Fruit fly (Drosophila melanogaster) S2 (cell line): ENCODE results near the gene CG43755.

ENCODE experiments used
- CG8478 ChIP-seq: fragments of >200 bp; optimal IDR thresholded peaks from 2 replicates; lab custom pipeline; 2018
- CTCF ChIP-seq, 2 experiments: fragments of >200 bp; optimal IDR thresholded peaks; 2 replicates each; lab custom pipeline; 2018

DNA sequence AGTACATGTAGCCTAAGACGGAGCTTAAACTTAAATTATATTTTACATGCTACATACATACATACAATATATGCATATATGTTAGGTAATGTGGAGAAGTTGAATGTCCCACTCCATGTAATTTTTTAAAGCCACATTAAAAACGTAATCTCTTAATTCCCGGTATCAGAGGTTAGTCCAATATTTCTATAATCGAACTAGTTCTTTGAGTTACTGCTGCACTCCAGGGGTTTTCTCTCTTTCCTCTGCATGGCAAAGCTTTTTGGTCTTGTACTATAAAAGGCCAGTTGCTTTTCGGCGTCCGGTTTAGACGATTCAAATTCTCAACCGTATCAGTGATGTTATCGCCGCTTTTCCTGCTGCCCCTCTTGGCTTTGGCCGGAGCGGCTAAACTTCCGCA is 7.8 kb downstream of the CG43755 start, which contains the start of gene CG33127:
- no peak for TF ChIP-seq CG8478 (lab: Kevin White, UChicago)
- no peak for TF ChIP-seq CTCF (optimal IDR thresholded peaks at IDR 0.05; lab: Kevin White, UChicago)
